Fruit fly (Drosophila melanogaster) whole organism, embryonic: Measurements from ENCODE around the gene amn.

Experiments
- Asciz ChIP-seq: fragments of 200-800 bp; sonication (Bioruptor generic); optimal IDR thresholded peaks from 2 replicates; lab custom pipeline; 2017; ENCODE audit warnings: missing biosample characterization, mild to moderate bottlenecking, missing genetic modification characterization, missing genetic modification reagents
- Atf6 ChIP-seq: fragments of 200-800 bp; sonication (Bioruptor generic); IDR thresholded peaks from 2 replicates; pipeline ENCODE4 v1.3.6; 2022; ENCODE audit warnings: missing biosample characterization, missing genetic modification characterization
- Bdp1 ChIP-seq: fragments of 200-800 bp; sonication (Bioruptor generic); optimal IDR thresholded peaks from 3 replicates; lab custom pipeline; 2016; ENCODE audit warnings: missing biosample characterization, missing genetic modification characterization
- CG10565 ChIP-seq: fragments of 200-800 bp; sonication (Bioruptor generic); optimal IDR thresholded peaks from 3 replicates; lab custom pipeline; 2016; ENCODE audit warnings: missing biosample characterization, mild to moderate bottlenecking, missing genetic modification characterization
- CG11085 ChIP-seq: fragments of 200-800 bp; sonication (Bioruptor generic); IDR thresholded peaks from 2 replicates; pipeline ENCODE4 v1.3.6; 2022; ENCODE audit warnings: missing biosample characterization, missing genetic modification characterization
- CG12299 ChIP-seq: fragments of 200-800 bp; sonication (Bioruptor generic); optimal IDR thresholded peaks from 2 replicates; lab custom pipeline; 2018; ENCODE audit warnings: missing biosample characterization, mild to moderate bottlenecking, missing genetic modification characterization
- CG13287 ChIP-seq: fragments of 200-800 bp; sonication (Bioruptor generic); IDR thresholded peaks from 2 replicates; pipeline ENCODE4 v1.3.6; 2022; ENCODE audit warnings: missing biosample characterization, missing genetic modification characterization; ENCODE audit not compliant: partially characterized antibody
- CG14965 ChIP-seq: fragments of 200-800 bp; sonication (Bioruptor generic); optimal IDR thresholded peaks from 2 replicates; lab custom pipeline; 2016; ENCODE audit warnings: missing biosample characterization, missing genetic modification characterization, borderline replicate concordance
- CG15601 ChIP-seq: fragments of 200-800 bp; sonication (Bioruptor generic); optimal IDR thresholded peaks from 3 replicates; lab custom pipeline; 2019; ENCODE audit warnings: missing biosample characterization, mild to moderate bottlenecking, missing genetic modification characterization, moderate library complexity
- CG16779 ChIP-seq: fragments of 200-800 bp; sonication (Bioruptor generic); IDR thresholded peaks from 2 replicates; pipeline ENCODE4 v1.3.6; 2022; ENCODE audit warnings: missing biosample characterization, missing genetic modification characterization
- CG17359 ChIP-seq: fragments of 200-800 bp; sonication (Bioruptor generic); optimal IDR thresholded peaks from 3 replicates; lab custom pipeline; 2018; ENCODE audit warnings: missing biosample characterization, mild to moderate bottlenecking, missing genetic modification characterization, moderate library complexity
- CG18599 ChIP-seq: fragments of 200-800 bp; sonication (Bioruptor generic); optimal IDR thresholded peaks from 3 replicates; lab custom pipeline; 2017; ENCODE audit warnings: missing biosample characterization, missing genetic modification characterization, mild to moderate bottlenecking, moderate library complexity, missing genetic modification reagents
- CG18619 ChIP-seq: fragments of 200-800 bp; sonication (Bioruptor generic); optimal IDR thresholded peaks from 3 replicates; lab custom pipeline; 2017; ENCODE audit warnings: missing biosample characterization, mild to moderate bottlenecking, missing genetic modification characterization
- CG2202 ChIP-seq: fragments of 200-800 bp; sonication (Bioruptor generic); optimal IDR thresholded peaks from 2 replicates; lab custom pipeline; 2018; ENCODE audit warnings: missing biosample characterization, mild to moderate bottlenecking, missing genetic modification characterization
- CG33213 ChIP-seq: fragments of 200-800 bp; sonication (Bioruptor generic); optimal IDR thresholded peaks from 3 replicates; lab custom pipeline; 2016; ENCODE audit warnings: missing biosample characterization, missing genetic modification characterization
- CG4730 ChIP-seq: fragments of 200-800 bp; sonication (Bioruptor generic); IDR thresholded peaks from 2 replicates; pipeline ENCODE4 v1.3.6; 2022; ENCODE audit warnings: missing biosample characterization, missing genetic modification characterization
- CG5953 ChIP-seq: fragments of 200-800 bp; sonication (Bioruptor generic); IDR thresholded peaks from 2 replicates; pipeline ENCODE4 v1.3.6; 2022; ENCODE audit warnings: missing biosample characterization, missing genetic modification characterization
- CG8281 ChIP-seq: fragments of 200-800 bp; sonication (Bioruptor generic); optimal IDR thresholded peaks from 2 replicates; lab custom pipeline; 2018; ENCODE audit warnings: missing biosample characterization, mild to moderate bottlenecking, missing genetic modification characterization, moderate library complexity
- CTCF ChIP-seq: fragments of 200-800 bp; sonication (Bioruptor generic); optimal IDR thresholded peaks from 2 replicates; lab custom pipeline; 2017; ENCODE audit warnings: missing biosample characterization, mild to moderate bottlenecking, missing genetic modification characterization, moderate library complexity
- Chrac-16 ChIP-seq: fragments of 200-800 bp; sonication (Bioruptor generic); optimal IDR thresholded peaks from 3 replicates; lab custom pipeline; 2016; ENCODE audit warnings: missing biosample characterization, missing genetic modification characterization
- Dip3 ChIP-seq: fragments of 200-800 bp; sonication (Bioruptor generic); optimal IDR thresholded peaks from 3 replicates; lab custom pipeline; 2016; ENCODE audit warnings: missing biosample characterization, missing genetic modification characterization
- Fer3 ChIP-seq: fragments of 200-800 bp; sonication (Bioruptor generic); optimal IDR thresholded peaks from 2 replicates; lab custom pipeline; 2018; ENCODE audit warnings: missing biosample characterization, mild to moderate bottlenecking, missing genetic modification characterization, moderate library complexity
- Gug ChIP-seq: fragments of 200-800 bp; sonication (Bioruptor generic); IDR thresholded peaks from 4 replicates; pipeline ENCODE4 v1.3.6; 2022; ENCODE audit warnings: missing biosample characterization, missing genetic modification characterization
- Hey ChIP-seq: fragments of 200-800 bp; sonication (Bioruptor generic); optimal IDR thresholded peaks from 3 replicates; lab custom pipeline; 2018; ENCODE audit warnings: missing biosample characterization, mild to moderate bottlenecking, missing genetic modification characterization
- Jarid2 ChIP-seq: fragments of 200-800 bp; sonication (Bioruptor generic); optimal IDR thresholded peaks from 3 replicates; lab custom pipeline; 2017; ENCODE audit warnings: mild to moderate bottlenecking, missing biosample characterization, missing genetic modification reagents, missing genetic modification characterization
- MESR4 ChIP-seq: fragments of 200-800 bp; sonication (Bioruptor generic); optimal IDR thresholded peaks from 2 replicates; lab custom pipeline; 2018; ENCODE audit warnings: missing biosample characterization, mild to moderate bottlenecking, missing genetic modification characterization, moderate library complexity
- MTF-1 ChIP-seq: fragments of 200-800 bp; sonication (Bioruptor generic); optimal IDR thresholded peaks from 2 replicates; lab custom pipeline; 2018; ENCODE audit warnings: missing biosample characterization, mild to moderate bottlenecking, missing genetic modification characterization, borderline replicate concordance
- Meics ChIP-seq: fragments of 200-800 bp; sonication (Bioruptor generic); optimal IDR thresholded peaks from 2 replicates; lab custom pipeline; 2017; ENCODE audit warnings: missing biosample characterization, mild to moderate bottlenecking, missing genetic modification characterization
- NC2β ChIP-seq: fragments of 200-800 bp; sonication (Bioruptor generic); optimal IDR thresholded peaks from 2 replicates; lab custom pipeline; 2016; ENCODE audit warnings: missing biosample characterization, missing genetic modification characterization
- Neu2 ChIP-seq: fragments of 200-800 bp; sonication (Bioruptor generic); optimal IDR thresholded peaks from 3 replicates; lab custom pipeline; 2016; ENCODE audit warnings: missing biosample characterization, missing genetic modification characterization, borderline replicate concordance
- PHDP ChIP-seq: fragments of 200-800 bp; sonication (Bioruptor generic); optimal IDR thresholded peaks from 3 replicates; lab custom pipeline; 2018; ENCODE audit warnings: missing biosample characterization, mild to moderate bottlenecking, missing genetic modification characterization, moderate library complexity
- Ravus ChIP-seq: fragments of 200-800 bp; sonication (Bioruptor generic); IDR thresholded peaks from 2 replicates; pipeline ENCODE4 v1.3.6; 2022; ENCODE audit warnings: missing biosample characterization, missing genetic modification characterization
- Sox102F ChIP-seq: fragments of 200-800 bp; sonication (Bioruptor generic); optimal IDR thresholded peaks from 2 replicates; lab custom pipeline; 2018; ENCODE audit warnings: missing biosample characterization, mild to moderate bottlenecking, missing genetic modification characterization, moderate library complexity
- Spps ChIP-seq: fragments of 200-800 bp; sonication (Bioruptor generic); optimal IDR thresholded peaks from 2 replicates; lab custom pipeline; 2018; ENCODE audit warnings: missing biosample characterization, mild to moderate bottlenecking, missing genetic modification characterization
- Stat92E ChIP-seq, 3 experiments: fragments of >200 bp in 2 of 3; fragments of 200-800 bp in 1 of 3; sonication (Bioruptor generic) in 1 of 3; optimal IDR thresholded peaks; 2 replicates each; lab custom pipeline; 2017 to 2019; ENCODE audit warnings: missing biosample characterization in 3 of 3, missing genetic modification characterization in 3 of 3, mild to moderate bottlenecking in 1 of 3, moderate library complexity in 1 of 3
- dysf ChIP-seq: fragments of 200-800 bp; sonication (Bioruptor generic); IDR thresholded peaks from 3 replicates; pipeline ENCODE4 v1.3.6; 2022; ENCODE audit warnings: missing biosample characterization, missing genetic modification characterization
- en ChIP-seq: fragments of 200-800 bp; sonication (Bioruptor generic); optimal IDR thresholded peaks from 2 replicates; lab custom pipeline; 2016; ENCODE audit warnings: missing biosample characterization, missing genetic modification characterization
- exex ChIP-seq: fragments of 200-800 bp; sonication (Bioruptor generic); optimal IDR thresholded peaks from 4 replicates; lab custom pipeline; 2018; ENCODE audit warnings: missing biosample characterization, mild to moderate bottlenecking, missing genetic modification characterization, moderate library complexity
- ftz-f1 ChIP-seq: fragments of 200-800 bp; sonication (Bioruptor generic); optimal IDR thresholded peaks from 2 replicates; lab custom pipeline; 2016; ENCODE audit warnings: missing biosample characterization, missing genetic modification characterization
- gem ChIP-seq: fragments of 200-800 bp; sonication (Bioruptor generic); optimal IDR thresholded peaks from 2 replicates; lab custom pipeline; 2019; ENCODE audit warnings: missing biosample characterization, mild to moderate bottlenecking, missing genetic modification characterization, moderate library complexity
- gfzf ChIP-seq: fragments of 200-800 bp; sonication (Bioruptor generic); optimal IDR thresholded peaks from 2 replicates; lab custom pipeline; 2016; ENCODE audit warnings: missing biosample characterization, mild to moderate bottlenecking, missing genetic modification characterization, moderate library complexity
- gsb-n ChIP-seq: fragments of 200-800 bp; sonication (Bioruptor generic); optimal IDR thresholded peaks from 3 replicates; lab custom pipeline; 2018; ENCODE audit warnings: missing biosample characterization, mild to moderate bottlenecking, missing genetic modification characterization
- jing ChIP-seq: fragments of 200-800 bp; sonication (Bioruptor generic); optimal IDR thresholded peaks from 2 replicates; lab custom pipeline; 2018; ENCODE audit warnings: missing biosample characterization, mild to moderate bottlenecking, missing genetic modification characterization
- jumu ChIP-seq: fragments of 200-800 bp; sonication (Bioruptor generic); optimal IDR thresholded peaks from 3 replicates; lab custom pipeline; 2016; ENCODE audit warnings: missing biosample characterization, missing genetic modification characterization
- nmo ChIP-seq: fragments of 200-800 bp; sonication (Bioruptor generic); optimal IDR thresholded peaks from 2 replicates; lab custom pipeline; 2018; ENCODE audit warnings: missing biosample characterization, mild to moderate bottlenecking, missing genetic modification characterization, moderate library complexity
- row ChIP-seq: fragments of 200-800 bp; sonication (Bioruptor generic); IDR thresholded peaks from 3 replicates; pipeline ENCODE4 v1.3.6; 2022; ENCODE audit warnings: missing biosample characterization, missing genetic modification characterization
- twi ChIP-seq: fragments of 200-800 bp; optimal IDR thresholded peaks from 2 replicates; lab custom pipeline; 2019; ENCODE audit warnings: missing biosample characterization, mild to moderate bottlenecking, missing genetic modification characterization, moderate library complexity
- usp ChIP-seq: fragments of >200 bp; optimal IDR thresholded peaks from 2 replicates; lab custom pipeline; 2017; ENCODE audit warnings: missing biosample characterization, missing genetic modification characterization

The amn gene

dm6 chrX:19886936-19887934, 2.6 kb downstream of the amn start (continued):
- TF ChIP-seq Stat92E (GFP tag; optimal IDR thresholded peaks at IDR 0.05; lab: Kevin White, UChicago) (no peak), CG10565 (no peak), Dip3 (GFP tag; lab: Kevin White, UChicago) (no peak), twi (no peak), Bdp1 (GFP tag; lab: Kevin White, UChicago) (no peak), CG4730 (GFP tag; lab: Robert Waterston, UW) (no peak), CG11085 (GFP tag; lab: Robert Waterston, UW) (no peak), dysf (GFP tag; lab: Robert Waterston, UW) (no peak), exex (tag; lab: Kevin White, UChicago) (no peak), Fer3 (no peak), en (no peak), CG16779 (GFP tag; lab: Robert Waterston, UW) (no peak), gsb-n (peak; percentile 33), Meics (GFP tag; lab: Kevin White, UChicago) (peak; percentile 13), CG2202 (no peak), CTCF (GFP tag; lab: Kevin White, UChicago) (no peak), Chrac-16 (GFP tag; lab: Kevin White, UChicago) (no peak), NC2β (GFP tag; lab: Kevin White, UChicago) (no peak), jing (GFP tag; lab: Kevin White, UChicago) (peak; percentile 57), MTF-1 (GFP tag; lab: Kevin White, UChicago) (no peak), Asciz (GFP tag; lab: Kevin White, UChicago) (no peak), row (GFP tag; lab: Robert Waterston, UW) (no peak; the same call in 2 of the 3 replicates), PHDP (no peak), Neu2 (GFP tag; lab: Kevin White, UChicago) (no peak), CG8281 (tag; lab: Kevin White, UChicago) (no peak), Hey (tag; lab: Kevin White, UChicago) (no peak), nmo (no peak), gem (tag; lab: Kevin White, UChicago) (no peak), Jarid2 (GFP tag; lab: Kevin White, UChicago) (peak; percentile 97), CG15601 (tag; lab: Kevin White, UChicago) (no peak), Ravus (no peak), CG5953 (GFP tag; lab: Robert Waterston, UW) (0 out of 2 replicates have a peak, but pooled peaks have one; percentile 36), Sox102F (GFP tag; lab: Kevin White, UChicago) (no peak), CG12299 (tag; lab: Kevin White, UChicago) (no peak), ftz-f1 (GFP tag; lab: Kevin White, UChicago) (no peak), Gug (GFP tag; lab: Robert Waterston, UW) (no peak), MESR4 (GFP tag; lab: Kevin White, UChicago) (no peak), Atf6 (GFP tag; lab: Robert Waterston, UW) (0 out of 2 replicates have a peak, but pooled peaks have one; percentile 22), CG18619 (GFP tag; lab: Kevin White, UChicago) (no peak), CG18599 (GFP tag; lab: Kevin White, UChicago) (no peak), CG14965 (no peak), Spps (tag; lab: Kevin White, UChicago) (no peak), CG13287 (GFP tag; lab: Robert Waterston, UW) (peak; percentile 55), CG17359 (peak; percentile 17), CG33213 (no peak), usp (no peak), jumu (GFP tag; lab: Kevin White, UChicago) (no peak), gfzf (GFP tag; lab: Kevin White, UChicago) (no peak)
